Fruit fly (Drosophila melanogaster) whole organism, embryonic: Measurements from ENCODE around the gene HDAC3.

Experiments used
- Antp ChIP-seq: fragments of 200-800 bp; sonication (Bioruptor generic); optimal IDR thresholded peaks from 3 replicates; lab custom pipeline; 2016; ENCODE audit warnings: missing biosample characterization, missing genetic modification characterization
- CG11398 ChIP-seq: fragments of 200-800 bp; sonication (Bioruptor generic); optimal IDR thresholded peaks from 2 replicates; lab custom pipeline; 2016; ENCODE audit warnings: missing biosample characterization, missing genetic modification characterization
- CG11456 ChIP-seq: fragments of 200-800 bp; sonication (Bioruptor generic); IDR thresholded peaks from 3 replicates; pipeline ENCODE4 v1.3.6; 2022; ENCODE audit warnings: missing biosample characterization, missing genetic modification characterization
- CG11696 ChIP-seq: fragments of 200-800 bp; sonication (Bioruptor generic); IDR thresholded peaks from 2 replicates; pipeline ENCODE4 v1.3.6; 2022; ENCODE audit warnings: missing biosample characterization, missing genetic modification characterization
- CG12155 ChIP-seq: fragments of 200-800 bp; sonication (Bioruptor generic); optimal IDR thresholded peaks from 3 replicates; lab custom pipeline; 2016; ENCODE audit warnings: missing biosample characterization, missing genetic modification characterization
- CG12659 ChIP-seq: fragments of 200-800 bp; sonication (Bioruptor generic); optimal IDR thresholded peaks from 3 replicates; lab custom pipeline; 2017; ENCODE audit warnings: mild to moderate bottlenecking, missing biosample characterization, missing genetic modification reagents, missing genetic modification characterization
- CG14860 ChIP-seq: fragments of 200-800 bp; sonication (Bioruptor generic); IDR thresholded peaks from 3 replicates; pipeline ENCODE4 v1.3.6; 2022; ENCODE audit warnings: missing biosample characterization, missing genetic modification characterization; ENCODE audit not compliant: partially characterized antibody
- CG15696 ChIP-seq: fragments of 200-800 bp; sonication (Bioruptor generic); optimal IDR thresholded peaks from 2 replicates; lab custom pipeline; 2019; ENCODE audit warnings: missing biosample characterization, mild to moderate bottlenecking, missing genetic modification characterization, moderate library complexity
- CG17361 ChIP-seq: fragments of 200-800 bp; sonication (Bioruptor generic); IDR thresholded peaks from 3 replicates; pipeline ENCODE4 v1.3.6; 2022; ENCODE audit warnings: missing biosample characterization, missing genetic modification characterization
- CG2199 ChIP-seq: fragments of 200-800 bp; sonication (Bioruptor generic); IDR thresholded peaks from 3 replicates; pipeline ENCODE4 v1.3.6; 2022; ENCODE audit warnings: missing biosample characterization, missing genetic modification characterization
- CG31224 ChIP-seq: fragments of 200-800 bp; sonication (Bioruptor generic); IDR thresholded peaks from 2 replicates; pipeline ENCODE4 v1.3.6; 2022; ENCODE audit warnings: missing biosample characterization, missing genetic modification characterization
- CG32532 ChIP-seq: fragments of 200-800 bp; sonication (Bioruptor generic); IDR thresholded peaks from 2 replicates; pipeline ENCODE4 v1.3.6; 2022; ENCODE audit warnings: missing biosample characterization, missing genetic modification characterization
- CG3281 ChIP-seq: fragments of 200-800 bp; sonication (Bioruptor generic); optimal IDR thresholded peaks from 3 replicates; lab custom pipeline; 2017; ENCODE audit warnings: missing biosample characterization, mild to moderate bottlenecking, missing genetic modification characterization
- CG42726 ChIP-seq: fragments of 200-800 bp; sonication (Bioruptor generic); IDR thresholded peaks from 2 replicates; pipeline ENCODE4 v1.3.6; 2022; ENCODE audit warnings: missing biosample characterization, missing genetic modification characterization; ENCODE audit not compliant: partially characterized antibody
- CG4707 ChIP-seq: fragments of 200-800 bp; sonication (Bioruptor generic); optimal IDR thresholded peaks from 2 replicates; lab custom pipeline; 2018; ENCODE audit warnings: missing biosample characterization, mild to moderate bottlenecking, missing genetic modification characterization, moderate library complexity
- CG6689 ChIP-seq: fragments of 200-800 bp; sonication (Bioruptor generic); IDR thresholded peaks from 2 replicates; pipeline ENCODE4 v1.3.6; 2022; ENCODE audit warnings: missing biosample characterization, missing genetic modification characterization
- CG8290 ChIP-seq, 3 experiments: fragments of 200-800 bp; sonication (Bioruptor generic); optimal IDR thresholded peaks; 2 replicates each; lab custom pipeline; 2016 to 2019; ENCODE audit warnings: missing biosample characterization in 3 of 3, missing genetic modification characterization in 3 of 3, mild to moderate bottlenecking in 2 of 3, moderate library complexity in 1 of 3
- CHES-1-like ChIP-seq: fragments of 200-800 bp; sonication (Bioruptor generic); optimal IDR thresholded peaks from 2 replicates; lab custom pipeline; 2016; ENCODE audit warnings: missing biosample characterization, missing genetic modification characterization
- Dp ChIP-seq: fragments of 200-800 bp; sonication (Bioruptor generic); optimal IDR thresholded peaks from 2 replicates; lab custom pipeline; 2018; ENCODE audit warnings: missing biosample characterization, mild to moderate bottlenecking, missing genetic modification characterization, moderate library complexity
- HLH4C ChIP-seq: fragments of 200-800 bp; sonication (Bioruptor generic); IDR thresholded peaks from 3 replicates; pipeline ENCODE4 v1.3.6; 2022; ENCODE audit warnings: missing biosample characterization, missing genetic modification characterization; ENCODE audit not compliant: partially characterized antibody
- HLHmδ ChIP-seq: fragments of 200-800 bp; sonication (Bioruptor generic); optimal IDR thresholded peaks from 2 replicates; lab custom pipeline; 2018; ENCODE audit warnings: missing biosample characterization, mild to moderate bottlenecking, missing genetic modification characterization, moderate library complexity
- Nf-YA ChIP-seq: fragments of 200-800 bp; sonication (Bioruptor generic); IDR thresholded peaks from 2 replicates; pipeline ENCODE4 v1.3.6; 2022; ENCODE audit warnings: missing biosample characterization, missing genetic modification characterization
- PHDP ChIP-seq: fragments of 200-800 bp; sonication (Bioruptor generic); optimal IDR thresholded peaks from 3 replicates; lab custom pipeline; 2018; ENCODE audit warnings: missing biosample characterization, mild to moderate bottlenecking, missing genetic modification characterization, moderate library complexity
- Six4 ChIP-seq: fragments of 200-800 bp; sonication (Bioruptor generic); optimal IDR thresholded peaks from 2 replicates; lab custom pipeline; 2016; ENCODE audit warnings: missing biosample characterization, missing genetic modification characterization
- Sry-δ ChIP-seq: fragments of 200-800 bp; sonication (Bioruptor generic); optimal IDR thresholded peaks from 2 replicates; lab custom pipeline; 2016; ENCODE audit warnings: missing biosample characterization, missing genetic modification characterization
- TFAM ChIP-seq: fragments of 200-800 bp; sonication (Bioruptor generic); optimal IDR thresholded peaks from 2 replicates; lab custom pipeline; 2017; ENCODE audit warnings: missing biosample characterization, missing genetic modification characterization, inconsistent platforms
- Tbp ChIP-seq: fragments of >200 bp; optimal IDR thresholded peaks from 2 replicates; lab custom pipeline; 2018; ENCODE audit warnings: missing biosample characterization, missing genetic modification characterization
- ab ChIP-seq: fragments of 200-800 bp; sonication (Bioruptor generic); optimal IDR thresholded peaks from 2 replicates; lab custom pipeline; 2016; ENCODE audit warnings: missing biosample characterization, missing genetic modification characterization
- ase ChIP-seq: fragments of 200-800 bp; sonication (Bioruptor generic); IDR thresholded peaks from 3 replicates; pipeline ENCODE4 v1.3.6; 2022; ENCODE audit warnings: missing biosample characterization, missing genetic modification characterization
- ash1 ChIP-seq: fragments of 200-800 bp; sonication (Bioruptor generic); optimal IDR thresholded peaks from 2 replicates; lab custom pipeline; 2018; ENCODE audit warnings: missing biosample characterization, mild to moderate bottlenecking, missing genetic modification characterization
- bab2 ChIP-seq: fragments of 200-800 bp; sonication (Bioruptor generic); optimal IDR thresholded peaks from 2 replicates; lab custom pipeline; 2016; ENCODE audit warnings: missing biosample characterization, missing genetic modification characterization
- bowl ChIP-seq: fragments of 200-800 bp; sonication (Bioruptor generic); IDR thresholded peaks from 2 replicates; pipeline ENCODE4 v1.3.6; 2022; ENCODE audit warnings: missing biosample characterization, missing genetic modification characterization
- dysf ChIP-seq: fragments of 200-800 bp; sonication (Bioruptor generic); IDR thresholded peaks from 3 replicates; pipeline ENCODE4 v1.3.6; 2022; ENCODE audit warnings: missing biosample characterization, missing genetic modification characterization
- gcm ChIP-seq: fragments of 200-800 bp; sonication (Bioruptor generic); optimal IDR thresholded peaks from 2 replicates; lab custom pipeline; 2019; ENCODE audit warnings: missing biosample characterization, mild to moderate bottlenecking, missing genetic modification characterization, moderate library complexity
- kah ChIP-seq: fragments of 200-800 bp; sonication (Bioruptor generic); optimal IDR thresholded peaks from 2 replicates; lab custom pipeline; 2018; ENCODE audit warnings: missing biosample characterization, mild to moderate bottlenecking, missing genetic modification characterization
- lab ChIP-seq: fragments of 200-800 bp; sonication (Bioruptor generic); optimal IDR thresholded peaks from 3 replicates; lab custom pipeline; 2017; ENCODE audit warnings: missing biosample characterization, missing genetic modification characterization, mild to moderate bottlenecking, moderate library complexity, missing genetic modification reagents
- nerfin-1 ChIP-seq: fragments of 200-800 bp; sonication (Bioruptor generic); optimal IDR thresholded peaks from 3 replicates; lab custom pipeline; 2019; ENCODE audit warnings: missing biosample characterization, mild to moderate bottlenecking, missing genetic modification characterization, moderate library complexity
- nom ChIP-seq: fragments of 200-800 bp; sonication (Bioruptor generic); optimal IDR thresholded peaks from 2 replicates; lab custom pipeline; 2017; ENCODE audit warnings: missing biosample characterization, missing genetic modification characterization, mild to moderate bottlenecking, moderate library complexity, missing genetic modification reagents
- repo ChIP-seq: fragments of 200-800 bp; sonication (Bioruptor generic); optimal IDR thresholded peaks from 2 replicates; lab custom pipeline; 2016; ENCODE audit warnings: missing biosample characterization, missing genetic modification characterization
- sd ChIP-seq: fragments of 200-800 bp; sonication (Bioruptor generic); optimal IDR thresholded peaks from 3 replicates; lab custom pipeline; 2018; ENCODE audit warnings: missing biosample characterization, mild to moderate bottlenecking, missing genetic modification characterization, moderate library complexity
- sens-2 ChIP-seq: fragments of 200-800 bp; sonication (Bioruptor generic); IDR thresholded peaks from 2 replicates; pipeline ENCODE4 v1.3.6; 2022; ENCODE audit warnings: missing biosample characterization, missing genetic modification characterization
- sna ChIP-seq: fragments of 200-800 bp; sonication (Bioruptor generic); IDR thresholded peaks from 2 replicates; pipeline ENCODE4 v1.3.6; 2022; ENCODE audit warnings: missing biosample characterization, missing genetic modification characterization; ENCODE audit not compliant: partially characterized antibody
- stc ChIP-seq: fragments of 200-800 bp; sonication (Bioruptor generic); IDR thresholded peaks from 2 replicates; pipeline ENCODE4 v1.3.6; 2022; ENCODE audit warnings: missing biosample characterization, missing genetic modification characterization
- stwl ChIP-seq: fragments of 200-800 bp; sonication (Bioruptor generic); optimal IDR thresholded peaks from 3 replicates; lab custom pipeline; 2018; ENCODE audit warnings: missing biosample characterization, mild to moderate bottlenecking, missing genetic modification characterization, moderate library complexity
- tap ChIP-seq: fragments of 200-800 bp; optimal IDR thresholded peaks from 3 replicates; lab custom pipeline; 2019; ENCODE audit warnings: missing biosample characterization, mild to moderate bottlenecking, missing genetic modification characterization, moderate library complexity
- trem ChIP-seq: fragments of 200-800 bp; optimal IDR thresholded peaks from 3 replicates; lab custom pipeline; 2019; ENCODE audit warnings: missing biosample characterization, mild to moderate bottlenecking, missing genetic modification characterization, moderate library complexity
- trh ChIP-seq: fragments of 200-800 bp; sonication (Bioruptor generic); optimal IDR thresholded peaks from 2 replicates; lab custom pipeline; 2016; ENCODE audit warnings: missing biosample characterization, missing genetic modification characterization
- unc-4 ChIP-seq: fragments of 200-800 bp; sonication (Bioruptor generic); IDR thresholded peaks from 2 replicates; pipeline ENCODE4 v1.3.6; 2022; ENCODE audit warnings: missing biosample characterization, missing genetic modification characterization; ENCODE audit not compliant: partially characterized antibody

HDAC3 gene

DNA sequence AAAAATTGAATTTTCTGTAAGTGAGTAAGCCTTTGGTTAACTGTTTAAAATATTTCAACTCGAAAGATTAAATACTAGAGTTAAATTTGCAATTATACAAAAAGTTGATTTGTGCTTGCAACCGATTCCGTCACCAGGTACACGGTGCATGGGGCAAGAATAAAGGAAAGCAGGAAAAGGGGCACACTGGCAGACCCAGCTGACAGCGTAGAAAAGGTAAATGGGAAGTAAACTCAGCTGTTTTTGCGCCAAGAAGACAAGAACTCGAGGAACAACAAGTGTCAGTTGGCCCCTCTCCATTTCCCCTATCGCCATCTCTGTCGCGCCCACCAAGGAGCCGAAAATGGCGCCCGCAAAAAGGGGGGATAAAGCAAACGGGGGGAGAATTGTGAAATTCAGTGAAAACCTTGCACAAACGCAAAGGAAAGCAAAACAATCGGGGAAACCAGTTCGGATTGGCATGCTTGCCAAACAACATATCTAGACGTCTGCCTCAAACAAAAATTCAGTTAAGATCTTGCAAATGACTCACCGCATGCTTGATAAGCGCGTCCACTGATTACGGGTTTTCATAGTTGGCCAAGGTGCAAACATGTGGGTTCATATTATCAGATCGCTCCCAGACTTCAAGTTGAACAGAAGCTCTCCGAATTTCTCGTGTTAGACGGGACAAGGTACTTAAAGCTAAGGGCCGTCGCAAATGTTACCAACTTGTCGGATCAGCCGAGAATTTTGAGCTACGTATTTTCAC, 11.0 kb downstream of the HDAC3 start (continued):
- TF ChIP-seq repo (GFP tag; lab: Kevin White, UChicago) (no peak), nerfin-1 (no peak), CG2199 (GFP tag; lab: Robert Waterston, UW) (no peak), trh (GFP tag; lab: Kevin White, UChicago) (no peak), CG15696 (tag; lab: Kevin White, UChicago) (no peak), CG12155 (GFP tag; lab: Kevin White, UChicago) (no peak), CG11456 (GFP tag; lab: Robert Waterston, UW) (no peak), CG8290 (GFP tag; optimal IDR thresholded peaks at IDR 0.05; lab: Kevin White, UChicago) (no peak), CG8290 (tag; optimal IDR thresholded peaks at IDR 0.05; lab: Kevin White, UChicago) (no peak), sd (peak; percentile 76), nom (GFP tag; lab: Kevin White, UChicago) (peak; percentile 50), Tbp (GFP tag; lab: Kevin White, UChicago) (no peak), lab (GFP tag; lab: Kevin White, UChicago) (no peak), TFAM (no peak), CG3281 (GFP tag; lab: Kevin White, UChicago) (no peak), CG12659 (peak; percentile 44), ash1 (GFP tag; lab: Kevin White, UChicago) (no peak), CG6689 (GFP tag; lab: Robert Waterston, UW) (0 out of 2 replicates have a peak, but pooled peaks have one; percentile 7), trem (peak; percentile 60), bab2 (GFP tag; lab: Kevin White, UChicago) (no peak), Sry-δ (GFP tag; lab: Kevin White, UChicago) (peak; percentile 35), dysf (GFP tag; lab: Robert Waterston, UW) (no peak), PHDP (tag; lab: Kevin White, UChicago) (no peak), tap (no peak), Nf-YA (GFP tag; lab: Robert Waterston, UW) (no peak), kah (peak; percentile 100), CG42726 (GFP tag; lab: Robert Waterston, UW) (no peak; the same call in 1 of the 2 replicates), ase (GFP tag; lab: Robert Waterston, UW) (no peak), stc (GFP tag; lab: Robert Waterston, UW) (no peak), Dp (peak; percentile 29), CG32532 (0 out of 2 replicates have a peak, but pooled peaks have one; percentile 34), gcm (GFP tag; lab: Kevin White, UChicago) (no peak), CG11398 (GFP tag; lab: Kevin White, UChicago) (no peak), ab (GFP tag; lab: Kevin White, UChicago) (no peak), HLH4C (GFP tag; lab: Robert Waterston, UW) (no peak), CG4707 (GFP tag; lab: Kevin White, UChicago) (no peak), bowl (GFP tag; lab: Robert Waterston, UW) (0 out of 2 replicates have a peak, but pooled peaks have one; percentile 20), CG17361 (GFP tag; lab: Robert Waterston, UW) (no peak; the same call in 2 of the 3 replicates), stwl (peak; percentile 83), CG11696 (GFP tag; lab: Robert Waterston, UW) (no peak), CHES-1-like (peak; percentile 3), sna (GFP tag; lab: Robert Waterston, UW) (0 out of 2 replicates have a peak, but pooled peaks have one; percentile 11), sens-2 (GFP tag; lab: Robert Waterston, UW) (no peak), HLHmδ (GFP tag; lab: Kevin White, UChicago) (peak; percentile 23), CG14860 (0 out of 3 replicates have a peak, but pooled peaks have one; percentile 9), Antp (GFP tag; lab: Kevin White, UChicago) (no peak), unc-4 (GFP tag; lab: Robert Waterston, UW) (0 out of 2 replicates have a peak, but pooled peaks have one; percentile 19), Six4 (no peak), CG31224 (GFP tag; lab: Robert Waterston, UW) (no peak)
